Worm (Caenorhabditis elegans) whole organism, midembryonic: Measurements from ENCODE around the gene C16C4.1.

Source experiments
- cog-1 ChIP-seq: sonication (generic microtip); optimal IDR thresholded peaks from 2 replicates; lab custom pipeline; 2016; ENCODE audit warnings: missing genetic modification characterization, missing compliant biosample characterization
- klf-2 ChIP-seq: fragments of 200-800 bp; sonication (Bioruptor generic); conservative IDR thresholded peaks from 2 replicates; pipeline ENCODE4 v1.3.6; 2022; ENCODE audit warnings: missing genetic modification reagents, missing genetic modification characterization, missing compliant biosample characterization

ce11 chrII:1884635-1885034 is 9.4 kb upstream of the C16C4.1 start, which contains the start of gene math-6:
- no peak for TF ChIP-seq cog-1 (tag; lab: Kevin White, UChicago)
- TF ChIP-seq klf-2 (GFP tag; lab: Robert Waterston, UW), result no peak
